Worm (Caenorhabditis elegans) whole organism, L2 larva: Measurements from ENCODE around the gene srh-139.

Experiments
- alr-1 ChIP-seq: fragments of 150-350 bp; optimal IDR thresholded peaks from 2 replicates; lab custom pipeline; 2014; ENCODE audit warnings: missing biosample characterization, missing genetic modification characterization
- ama-1 ChIP-seq: fragments of 150-350 bp; optimal IDR thresholded peaks from 2 replicates; lab custom pipeline; 2018; ENCODE audit warnings: inconsistent platforms
- elt-1 ChIP-seq: fragments of 150-350 bp; optimal IDR thresholded peaks from 2 replicates; lab custom pipeline; 2014; ENCODE audit warnings: missing biosample characterization, missing genetic modification characterization
- fos-1 ChIP-seq: fragments of 150-350 bp; optimal IDR thresholded peaks from 2 replicates; lab custom pipeline; 2014; ENCODE audit warnings: missing biosample characterization, missing genetic modification characterization
- lin-11 ChIP-seq: fragments of 150-350 bp; sonication (generic microtip); optimal IDR thresholded peaks from 2 replicates; lab custom pipeline; 2014; ENCODE audit warnings: missing biosample characterization, missing genetic modification characterization, inconsistent platforms, mixed read lengths
- lin-13 ChIP-seq: fragments of 150-350 bp; optimal IDR thresholded peaks from 2 replicates; lab custom pipeline; 2014; ENCODE audit warnings: missing biosample characterization, missing genetic modification reagents, missing genetic modification characterization
- nhr-11 ChIP-seq: fragments of 150-350 bp; optimal IDR thresholded peaks from 2 replicates; lab custom pipeline; 2014; ENCODE audit warnings: missing biosample characterization, missing genetic modification characterization
- nhr-237 ChIP-seq: fragments of 150-350 bp; optimal IDR thresholded peaks from 2 replicates; lab custom pipeline; 2014; ENCODE audit warnings: missing biosample characterization, missing genetic modification characterization
- ztf-11 ChIP-seq: sonication (generic microtip); optimal IDR thresholded peaks from 2 replicates; lab custom pipeline; 2017; ENCODE audit warnings: missing biosample characterization, missing genetic modification characterization

DNA sequence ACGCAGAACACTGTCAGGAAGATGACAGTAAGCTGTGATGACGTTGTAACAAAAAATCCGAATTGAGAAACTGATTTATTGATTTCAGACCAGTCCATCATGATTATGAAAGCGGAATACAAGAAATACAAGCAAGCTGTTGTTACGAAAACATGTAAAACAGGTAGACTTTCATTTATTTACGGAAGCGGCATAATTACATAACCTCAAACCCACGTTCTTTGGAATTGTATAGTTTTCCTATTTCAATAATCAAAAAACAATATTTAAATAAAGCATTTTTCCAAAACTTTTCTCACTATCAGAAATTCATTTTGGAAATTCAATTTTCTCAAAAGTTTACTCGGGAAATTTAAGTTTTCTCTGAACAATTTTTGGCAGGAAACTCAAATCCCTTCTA lies 25.1 kb upstream of the srh-139 start, which contains the start of gene str-15:
- TF ChIP-seq nhr-11 = no peak
- no peak for TF ChIP-seq ama-1 (lab: Kevin White, UChicago)
- no peak for TF ChIP-seq fos-1
- no peak for TF ChIP-seq elt-1 (tag; lab: Kevin White, UChicago)
- no peak for TF ChIP-seq lin-11 (tag; lab: Kevin White, UChicago)
- no peak for TF ChIP-seq nhr-237 (tag; lab: Kevin White, UChicago)
- TF ChIP-seq ztf-11 (tag; lab: Kevin White, UChicago) = no peak
- no peak for TF ChIP-seq alr-1 (tag; lab: Kevin White, UChicago)
- no peak for TF ChIP-seq lin-13 (GFP tag; lab: Kevin White, UChicago)
